Worm (Caenorhabditis elegans) whole organism, L4 larva: ENCODE measurements around the gene F42A10.6.
A peak's percentile ranks its signal among the peaks of the same experiment; 100 is the strongest.

Experiments
- F44E2.7 ChIP-seq: fragments of 200-800 bp; sonication (Bioruptor generic); IDR thresholded peaks from 2 replicates; pipeline ENCODE4 v2.1.2; 2022; ENCODE audit warnings: missing genetic modification characterization, missing compliant biosample characterization
- F49E8.2 ChIP-seq: sonication (generic microtip); optimal IDR thresholded peaks from 2 replicates; lab custom pipeline; 2016; ENCODE audit warnings: missing compliant biosample characterization, mild to moderate bottlenecking, missing genetic modification characterization, borderline replicate concordance
- R02D3.7 ChIP-seq: fragments of 150-350 bp; sonication (generic microtip); optimal IDR thresholded peaks from 3 replicates; lab custom pipeline; 2014; ENCODE audit warnings: missing biosample characterization, missing genetic modification characterization
- T26A8.4 ChIP-seq: fragments of 200-800 bp; sonication (Bioruptor generic); IDR thresholded peaks from 2 replicates; pipeline ENCODE4 v1.3.6; 2022; ENCODE audit warnings: missing genetic modification characterization, missing compliant biosample characterization
- Y48G9A.11 ChIP-seq: fragments of 200-800 bp; sonication (Bioruptor generic); IDR thresholded peaks from 2 replicates; pipeline ENCODE4 v1.3.6; 2022; ENCODE audit warnings: missing genetic modification reagents, missing genetic modification characterization, missing compliant biosample characterization
- Y75B8A.6 ChIP-seq: fragments of 200-800 bp; sonication (Bioruptor generic); IDR thresholded peaks from 2 replicates; pipeline ENCODE4 v1.3.6; 2022; ENCODE audit warnings: missing genetic modification reagents, missing genetic modification characterization, missing compliant biosample characterization
- ama-1 ChIP-seq: fragments of 150-350 bp; optimal IDR thresholded peaks from 2 replicates; lab custom pipeline; 2014; ENCODE audit warnings: inconsistent platforms, mixed read lengths
- arid-1 ChIP-seq: fragments of 200-800 bp; sonication (Bioruptor generic); conservative IDR thresholded peaks from 2 replicates; pipeline ENCODE4 v1.3.6; 2022; ENCODE audit warnings: missing genetic modification reagents, missing genetic modification characterization, missing compliant biosample characterization
- ceh-82 ChIP-seq: sonication (generic microtip); optimal IDR thresholded peaks from 2 replicates; lab custom pipeline; 2017; ENCODE audit warnings: missing biosample characterization, missing genetic modification characterization
- cey-2 ChIP-seq: sonication (generic microtip); optimal IDR thresholded peaks from 3 replicates; lab custom pipeline; 2017; ENCODE audit warnings: missing genetic modification characterization, mild to moderate bottlenecking, missing compliant biosample characterization, antibody characterized with exemption, borderline replicate concordance; ENCODE audit not compliant: insufficient read depth
- ctbp-1 ChIP-seq: fragments of 200-800 bp; sonication (Bioruptor generic); IDR thresholded peaks from 2 replicates; pipeline ENCODE4 v1.3.6; 2022; ENCODE audit warnings: missing genetic modification reagents, missing genetic modification characterization, missing compliant biosample characterization
- daf-12 ChIP-seq: fragments of 150-350 bp; optimal IDR thresholded peaks from 2 replicates; lab custom pipeline; 2014; ENCODE audit warnings: missing biosample characterization, missing genetic modification reagents, missing genetic modification characterization
- daf-16 ChIP-seq, 3 experiments: sonication (generic microtip); optimal IDR thresholded peaks; 2 replicates each; lab custom pipeline; 2016 to 2017; ENCODE audit warnings: missing genetic modification characterization in 3 of 3, missing genetic modification reagents in 3 of 3, mild to moderate bottlenecking in 2 of 3, missing compliant biosample characterization in 2 of 3, missing biosample characterization in 1 of 3, moderate library complexity in 1 of 3
- daf-19 ChIP-seq: fragments of 200-800 bp; sonication (Bioruptor generic); conservative IDR thresholded peaks from 2 replicates; pipeline ENCODE4 v1.3.6; 2022; ENCODE audit warnings: missing genetic modification characterization, missing compliant biosample characterization
- dmd-8 ChIP-seq: fragments of 200-800 bp; sonication (Bioruptor generic); IDR thresholded peaks from 2 replicates; pipeline ENCODE4 v1.3.6; 2022; ENCODE audit warnings: missing genetic modification characterization, missing compliant biosample characterization
- dmd-9 ChIP-seq: fragments of 200-800 bp; sonication (Bioruptor generic); IDR thresholded peaks from 2 replicates; pipeline ENCODE4 v1.3.6; 2022; ENCODE audit warnings: missing genetic modification reagents, missing genetic modification characterization, missing compliant biosample characterization
- egl-43 ChIP-seq: fragments of 200-800 bp; sonication (Bioruptor generic); IDR thresholded peaks from 2 replicates; pipeline ENCODE4 v1.3.6; 2022; ENCODE audit warnings: missing genetic modification reagents, missing genetic modification characterization, missing compliant biosample characterization
- hif-1 ChIP-seq, 2 experiments: sonication (generic microtip); optimal IDR thresholded peaks; 2 replicates each; lab custom pipeline; 2016 to 2017; ENCODE audit warnings: missing compliant biosample characterization in 2 of 2, missing genetic modification characterization in 2 of 2, missing genetic modification reagents in 2 of 2, missing genotype in 2 of 2, mild to moderate bottlenecking in 1 of 2
- hlh-30 ChIP-seq: sonication (generic microtip); optimal IDR thresholded peaks from 2 replicates; lab custom pipeline; 2017; ENCODE audit warnings: antibody characterized with exemption, mild to moderate bottlenecking, missing genetic modification characterization, missing compliant biosample characterization; ENCODE audit not compliant: insufficient read depth
- lim-7 ChIP-seq: fragments of 200-800 bp; sonication (Bioruptor generic); IDR thresholded peaks from 2 replicates; pipeline ENCODE4 v1.3.6; 2022; ENCODE audit warnings: missing genetic modification characterization, missing compliant biosample characterization
- lin-1 ChIP-seq: fragments of 200-800 bp; sonication (Bioruptor generic); IDR thresholded peaks from 2 replicates; pipeline ENCODE4 v1.3.6; 2022; ENCODE audit warnings: missing genetic modification reagents, missing genetic modification characterization, missing compliant biosample characterization
- lin-13 ChIP-seq: fragments of 150-350 bp; optimal IDR thresholded peaks from 2 replicates; lab custom pipeline; 2014; ENCODE audit warnings: missing biosample characterization, missing genetic modification reagents, missing genetic modification characterization
- lin-38 ChIP-seq: fragments of 200-800 bp; sonication (Bioruptor generic); IDR thresholded peaks from 2 replicates; pipeline ENCODE4 v1.3.6; 2022; ENCODE audit warnings: missing genetic modification reagents, missing genetic modification characterization, missing compliant biosample characterization
- lir-3 ChIP-seq: sonication (generic microtip); optimal IDR thresholded peaks from 2 replicates; lab custom pipeline; 2016; ENCODE audit warnings: mild to moderate bottlenecking, missing genetic modification characterization, missing compliant biosample characterization
- lsy-2 ChIP-seq, 2 experiments: fragments of 150-350 bp in 1 of 2; sonication (generic microtip) in 1 of 2; optimal IDR thresholded peaks; 2 replicates each; lab custom pipeline; 2014 to 2017; ENCODE audit warnings: missing biosample characterization in 2 of 2, missing genetic modification characterization in 2 of 2
- mdl-1 ChIP-seq, 2 experiments: fragments of 150-350 bp in 1 of 2; sonication (generic microtip) in 1 of 2; optimal IDR thresholded peaks; 2 replicates each; lab custom pipeline; 2014 to 2017; ENCODE audit warnings: missing biosample characterization in 2 of 2, missing genetic modification characterization in 2 of 2
- mdt-29 ChIP-seq: fragments of 200-800 bp; sonication (Bioruptor generic); IDR thresholded peaks from 2 replicates; pipeline ENCODE4 v1.3.6; 2022; ENCODE audit warnings: missing genetic modification reagents, missing genetic modification characterization, missing compliant biosample characterization
- mep-1 ChIP-seq: fragments of 150-350 bp; sonication (generic microtip); optimal IDR thresholded peaks from 3 replicates; lab custom pipeline; 2014; ENCODE audit warnings: missing biosample characterization, missing genetic modification characterization
- mes-2 ChIP-seq: sonication (generic microtip); optimal IDR thresholded peaks from 2 replicates; lab custom pipeline; 2016; ENCODE audit warnings: missing genotype, mild to moderate bottlenecking, missing genetic modification characterization, missing compliant biosample characterization; ENCODE audit not compliant: poor library complexity, severe bottlenecking
- mxl-3 ChIP-seq: fragments of 200-800 bp; sonication (Bioruptor generic); optimal IDR thresholded peaks from 2 replicates; lab custom pipeline; 2018; ENCODE audit warnings: mild to moderate bottlenecking, missing genetic modification characterization, missing compliant biosample characterization
- nhr-102 ChIP-seq: sonication (generic microtip); optimal IDR thresholded peaks from 2 replicates; lab custom pipeline; 2016; ENCODE audit warnings: mild to moderate bottlenecking, missing genetic modification characterization, moderate library complexity, missing compliant biosample characterization
- nhr-11 ChIP-seq: fragments of 150-350 bp; optimal IDR thresholded peaks from 2 replicates; lab custom pipeline; 2014; ENCODE audit warnings: missing biosample characterization, missing genetic modification characterization
- nhr-28 ChIP-seq: fragments of 150-350 bp; optimal IDR thresholded peaks from 2 replicates; lab custom pipeline; 2014; ENCODE audit warnings: missing biosample characterization, missing genetic modification characterization
- nhr-41 ChIP-seq: fragments of 200-800 bp; sonication (Bioruptor generic); IDR thresholded peaks from 2 replicates; pipeline ENCODE4 v1.3.6; 2022; ENCODE audit warnings: missing genetic modification reagents, missing genetic modification characterization, missing compliant biosample characterization
- nhr-48 ChIP-seq: sonication (generic microtip); optimal IDR thresholded peaks from 2 replicates; lab custom pipeline; 2016; ENCODE audit warnings: mild to moderate bottlenecking, missing genetic modification characterization, missing compliant biosample characterization
- nhr-77 ChIP-seq: fragments of 150-350 bp; optimal IDR thresholded peaks from 2 replicates; lab custom pipeline; 2014; ENCODE audit warnings: missing biosample characterization, missing genetic modification characterization
- php-3 ChIP-seq: fragments of 200-800 bp; sonication (Bioruptor generic); IDR thresholded peaks from 2 replicates; pipeline ENCODE4 v1.3.6; 2022; ENCODE audit warnings: missing genetic modification reagents, missing genetic modification characterization, missing compliant biosample characterization
- rbr-2 ChIP-seq: sonication (generic microtip); optimal IDR thresholded peaks from 2 replicates; lab custom pipeline; 2016; ENCODE audit warnings: missing genotype, missing genetic modification characterization, missing compliant biosample characterization
- saeg-2 ChIP-seq: fragments of 200-800 bp; sonication (Bioruptor generic); IDR thresholded peaks from 2 replicates; pipeline ENCODE4 v1.3.6; 2022; ENCODE audit warnings: missing genetic modification reagents, missing genetic modification characterization, missing compliant biosample characterization
- snpc-4 ChIP-seq: fragments of 150-350 bp; optimal IDR thresholded peaks from 2 replicates; lab custom pipeline; 2014; ENCODE audit warnings: missing biosample characterization, missing genetic modification characterization
- unc-39 ChIP-seq: sonication (generic microtip); optimal IDR thresholded peaks from 2 replicates; lab custom pipeline; 2017; ENCODE audit warnings: missing biosample characterization, missing genetic modification characterization
- vab-7 ChIP-seq: fragments of 200-800 bp; sonication (Bioruptor generic); IDR thresholded peaks from 2 replicates; pipeline ENCODE4 v1.3.6; 2022; ENCODE audit warnings: missing genetic modification reagents, missing genetic modification characterization, missing compliant biosample characterization
- zfp-2 ChIP-seq: sonication (generic microtip); optimal IDR thresholded peaks from 2 replicates; lab custom pipeline; 2016; ENCODE audit warnings: mild to moderate bottlenecking, missing genetic modification characterization, missing compliant biosample characterization
- zip-11 ChIP-seq: fragments of 200-800 bp; sonication (Bioruptor generic); IDR thresholded peaks from 2 replicates; pipeline ENCODE4 v1.3.6; 2022; ENCODE audit warnings: missing genetic modification characterization, missing compliant biosample characterization
- ztf-7 ChIP-seq: fragments of 150-350 bp; optimal IDR thresholded peaks from 2 replicates; lab custom pipeline; 2014; ENCODE audit warnings: missing biosample characterization, missing genetic modification characterization

The F42A10.6 gene

DNA sequence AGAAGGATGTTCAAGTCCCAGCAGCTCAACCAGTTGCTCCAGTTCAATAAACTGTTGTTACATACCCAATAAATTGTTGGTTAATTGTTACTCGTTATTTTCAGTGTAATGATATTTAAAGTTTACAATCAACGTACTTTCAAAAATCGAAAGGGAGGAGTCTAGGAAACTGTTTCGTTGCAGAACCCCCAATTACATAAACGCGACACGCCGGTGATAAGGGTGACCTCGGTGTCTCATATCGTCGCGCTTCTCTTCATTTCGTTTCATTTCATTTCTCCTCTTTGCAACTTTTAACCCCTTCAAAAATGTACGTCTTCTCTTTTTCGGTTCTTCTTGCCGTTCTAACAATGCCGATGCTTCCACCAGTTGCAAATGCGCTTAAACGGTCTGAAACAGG is 31.2 kb upstream of the F42A10.6 start, which contains the start of gene C23G10.2:
Gene C23G10.2 (plus strand): TSS at position 184 of the 400 bp plus-strand sequence.
- TF ChIP-seq mes-2 (tag; lab: Kevin White, UChicago): peak; percentile 24
- no peak for TF ChIP-seq R02D3.7 (tag; lab: Kevin White, UChicago)
- peak; percentile 24 for TF ChIP-seq mxl-3 (GFP tag; lab: Kevin White, UChicago)
- no peak for TF ChIP-seq nhr-48 (tag; lab: Kevin White, UChicago)
- TF ChIP-seq lin-38 (GFP tag; lab: Robert Waterston, UW): peak; percentile 34; the same call in 1 of the 2 replicates
- TF ChIP-seq unc-39 (tag; lab: Kevin White, UChicago): no peak
- peak; percentile 51; the same call in 1 of the 2 replicates for TF ChIP-seq Y48G9A.11
- TF ChIP-seq F44E2.7 (GFP tag; lab: Robert Waterston, UW): 0 out of 2 replicates have a peak, but pooled peaks have one; percentile 7
- 0 out of 2 replicates have a peak, but pooled peaks have one; percentile 25 for TF ChIP-seq Y75B8A.6 (GFP tag; lab: Robert Waterston, UW)
- no peak for TF ChIP-seq zip-11 (GFP tag; lab: Robert Waterston, UW)
- 0 out of 2 replicates have a peak, but pooled peaks have one; percentile 7 for TF ChIP-seq T26A8.4 (GFP tag; lab: Robert Waterston, UW)
- peak; percentile 78 for TF ChIP-seq ama-1
- TF ChIP-seq snpc-4: no peak
- TF ChIP-seq mdl-1 (tag; optimal IDR thresholded peaks at IDR 0.05; lab: Kevin White, UChicago): no peak
- no peak for TF ChIP-seq daf-12 (tag; lab: Kevin White, UChicago)
- peak; percentile 4; the same call in 1 of the 2 replicates for TF ChIP-seq vab-7
- peak; percentile 20 for TF ChIP-seq nhr-28 (tag; lab: Kevin White, UChicago)
- 0 out of 2 replicates have a peak, but pooled peaks have one; percentile 16 for TF ChIP-seq arid-1
- 0 out of 2 replicates have a peak, but pooled peaks have one; percentile 13 for TF ChIP-seq nhr-41 (GFP tag; lab: Robert Waterston, UW)
- TF ChIP-seq egl-43: 0 out of 2 replicates have a peak, but pooled peaks have one; percentile 42
- TF ChIP-seq ctbp-1 (GFP tag; lab: Robert Waterston, UW): 0 out of 2 replicates have a peak, but pooled peaks have one; percentile 39
- TF ChIP-seq F49E8.2 (tag; lab: Kevin White, UChicago): peak; percentile 43

ce11 chrIII:6207046-6207445 is 30.4 kb upstream of the F42A10.6 start:
- no peak for TF ChIP-seq zfp-2
- no peak for TF ChIP-seq mdl-1 (tag; optimal IDR thresholded peaks at IDR 0.05; lab: Kevin White, UChicago)
- TF ChIP-seq dmd-9: no peak
- no peak for TF ChIP-seq snpc-4
- TF ChIP-seq lin-13 (GFP tag; lab: Kevin White, UChicago): no peak
- no peak for TF ChIP-seq php-3 (GFP tag; lab: Robert Waterston, UW)
- TF ChIP-seq daf-19 (GFP tag; lab: Robert Waterston, UW): no peak
- 0 out of 2 replicates have a peak, but pooled peaks have one; percentile 18 for TF ChIP-seq saeg-2
- TF ChIP-seq mep-1 (tag; lab: Kevin White, UChicago): no peak
- TF ChIP-seq lin-1: no peak
- TF ChIP-seq lim-7 (GFP tag; lab: Robert Waterston, UW): no peak
- no peak for TF ChIP-seq cey-2
- TF ChIP-seq dmd-8: 0 out of 2 replicates have a peak, but pooled peaks have one; percentile 4

ce11 chrIII:6206161-6206853 is 29.6 kb upstream of the F42A10.6 start, which contains the start of the genes sna-3 and rps-3:
TSS of gene sna-3 (minus strand) at chrIII:6206211.
TSS of gene rps-3 (plus strand) at chrIII:6206803.
- TF ChIP-seq rbr-2: peak; percentile 70
- TF ChIP-seq egl-43: no peak
- TF ChIP-seq nhr-11 (tag; lab: Kevin White, UChicago): peak; percentile 61
- TF ChIP-seq ztf-7: peak; percentile 39
- peak; percentile 69 for TF ChIP-seq lin-38 (GFP tag; lab: Robert Waterston, UW)
- TF ChIP-seq lin-1: no peak
- TF ChIP-seq lsy-2 (tag; optimal IDR thresholded peaks at IDR 0.05; lab: Kevin White, UChicago): peak; percentile 66 to 92
- TF ChIP-seq mep-1 (tag; lab: Kevin White, UChicago): peak; percentile 89
- TF ChIP-seq mdt-29: no peak
- no peak for TF ChIP-seq daf-16 (GFP tag; optimal IDR thresholded peaks at IDR 0.05; lab: Kevin White, UChicago)
- peak; percentile 46 for TF ChIP-seq daf-16 (tag; optimal IDR thresholded peaks at IDR 0.05; lab: Kevin White, UChicago)
- no peak for TF ChIP-seq ceh-82 (tag; lab: Kevin White, UChicago)
- peak; percentile 88 for TF ChIP-seq hlh-30
- TF ChIP-seq T26A8.4 (GFP tag; lab: Robert Waterston, UW): peak; percentile 63
- TF ChIP-seq hif-1 (tag; optimal IDR thresholded peaks at IDR 0.05; lab: Kevin White, UChicago): peak in 1 of 2 experiments; percentile 2
- peak; percentile 90 for TF ChIP-seq mes-2 (tag; lab: Kevin White, UChicago)
- TF ChIP-seq lir-3 (tag; lab: Kevin White, UChicago): no peak
- peak; percentile 69 for TF ChIP-seq nhr-28 (tag; lab: Kevin White, UChicago)
- TF ChIP-seq nhr-77 (tag; lab: Kevin White, UChicago): peak; percentile 91
- peak; percentile 20 for TF ChIP-seq nhr-102
